Worm (Caenorhabditis elegans) whole organism, L3 larva: ENCODE results near the gene F40G9.12.

Experiments
- ZK546.5 ChIP-seq: sonication (generic microtip); optimal IDR thresholded peaks from 2 replicates; lab custom pipeline; 2017; ENCODE audit warnings: missing biosample characterization, missing genetic modification characterization
- aly-2 ChIP-seq: fragments of 150-350 bp; optimal IDR thresholded peaks from 2 replicates; lab custom pipeline; 2014; ENCODE audit warnings: missing biosample characterization, missing genetic modification characterization
- ama-1 ChIP-seq: fragments of 150-350 bp; optimal IDR thresholded peaks from 2 replicates; lab custom pipeline; 2018
- ceh-16 ChIP-seq: sonication (generic microtip); optimal IDR thresholded peaks from 2 replicates; lab custom pipeline; 2017; ENCODE audit warnings: missing biosample characterization, missing genetic modification characterization
- ceh-28 ChIP-seq: fragments of 150-350 bp; optimal IDR thresholded peaks from 2 replicates; lab custom pipeline; 2014; ENCODE audit warnings: missing biosample characterization, missing genetic modification reagents, missing genetic modification characterization
- ceh-82 ChIP-seq: fragments of 150-350 bp; optimal IDR thresholded peaks from 2 replicates; lab custom pipeline; 2014; ENCODE audit warnings: missing biosample characterization, missing genetic modification characterization
- ceh-9 ChIP-seq: sonication (generic microtip); optimal IDR thresholded peaks from 2 replicates; lab custom pipeline; 2018; ENCODE audit warnings: missing biosample characterization, missing genetic modification characterization
- daf-12 ChIP-seq: fragments of 150-350 bp; optimal IDR thresholded peaks from 2 replicates; lab custom pipeline; 2014; ENCODE audit warnings: missing biosample characterization, missing genetic modification reagents, missing genetic modification characterization
- egl-27 ChIP-seq: sonication (generic microtip); optimal IDR thresholded peaks from 4 replicates; lab custom pipeline; 2017; ENCODE audit warnings: missing biosample characterization, missing genetic modification reagents, missing genetic modification characterization
- egl-5 ChIP-seq: fragments of 150-350 bp; optimal IDR thresholded peaks from 2 replicates; lab custom pipeline; 2017; ENCODE audit warnings: missing biosample characterization, missing genetic modification reagents, missing genetic modification characterization, inconsistent platforms
- elt-1 ChIP-seq: fragments of 150-350 bp; optimal IDR thresholded peaks from 2 replicates; lab custom pipeline; 2014; ENCODE audit warnings: missing biosample characterization, missing genetic modification characterization
- elt-2 ChIP-seq: sonication (generic microtip); optimal IDR thresholded peaks from 2 replicates; lab custom pipeline; 2016; ENCODE audit warnings: missing genetic modification reagents, mild to moderate bottlenecking, missing genetic modification characterization, missing compliant biosample characterization
- elt-3 ChIP-seq, 3 experiments: fragments of 150-350 bp in 1 of 3; sonication (generic microtip) in 2 of 3; optimal IDR thresholded peaks; 2 replicates in 2 of 3; 4 replicates in 1 of 3; lab custom pipeline; 2014 to 2017; ENCODE audit warnings: missing biosample characterization in 3 of 3, missing genetic modification characterization in 3 of 3
- eor-1 ChIP-seq, 2 experiments: fragments of 150-350 bp; optimal IDR thresholded peaks; 2 replicates each; lab custom pipeline; 2014 to 2018; ENCODE audit warnings: missing biosample characterization in 2 of 2, missing genetic modification characterization in 2 of 2
- fkh-10 ChIP-seq: sonication (generic microtip); optimal IDR thresholded peaks from 2 replicates; lab custom pipeline; 2017; ENCODE audit warnings: missing biosample characterization, missing genetic modification reagents, missing genetic modification characterization
- fkh-2 ChIP-seq: fragments of 150-350 bp; optimal IDR thresholded peaks from 2 replicates; lab custom pipeline; 2014; ENCODE audit warnings: missing biosample characterization, missing genetic modification reagents, missing genetic modification characterization
- fos-1 ChIP-seq: fragments of 150-350 bp; optimal IDR thresholded peaks from 2 replicates; lab custom pipeline; 2014; ENCODE audit warnings: missing biosample characterization, missing genetic modification characterization
- jun-1 ChIP-seq: fragments of 150-350 bp; optimal IDR thresholded peaks from 2 replicates; lab custom pipeline; 2014; ENCODE audit warnings: missing biosample characterization, missing genetic modification reagents, missing genetic modification characterization
- lin-15B ChIP-seq: fragments of 150-350 bp; optimal IDR thresholded peaks from 2 replicates; lab custom pipeline; 2014; ENCODE audit warnings: missing biosample characterization, missing genetic modification characterization
- lin-39 ChIP-seq: fragments of 150-350 bp; optimal IDR thresholded peaks from 2 replicates; lab custom pipeline; 2018; ENCODE audit warnings: missing biosample characterization, missing genetic modification reagents, missing genetic modification characterization
- lsy-12 ChIP-seq: sonication (generic microtip); optimal IDR thresholded peaks from 2 replicates; lab custom pipeline; 2016; ENCODE audit warnings: mild to moderate bottlenecking, missing genetic modification characterization, missing compliant biosample characterization
- mml-1 ChIP-seq: fragments of 150-350 bp; sonication (generic microtip); optimal IDR thresholded peaks from 3 replicates; lab custom pipeline; 2014; ENCODE audit warnings: missing biosample characterization, missing genetic modification characterization
- nhr-11 ChIP-seq: fragments of 150-350 bp; optimal IDR thresholded peaks from 2 replicates; lab custom pipeline; 2014; ENCODE audit warnings: missing biosample characterization, missing genetic modification characterization
- nhr-12 ChIP-seq: fragments of 150-350 bp; optimal IDR thresholded peaks from 2 replicates; lab custom pipeline; 2014; ENCODE audit warnings: missing biosample characterization, missing genetic modification characterization
- nhr-25 ChIP-seq: sonication (generic microtip); optimal IDR thresholded peaks from 2 replicates; lab custom pipeline; 2017; ENCODE audit warnings: missing biosample characterization, missing genetic modification characterization
- nhr-28 ChIP-seq: fragments of 150-350 bp; optimal IDR thresholded peaks from 2 replicates; lab custom pipeline; 2014; ENCODE audit warnings: missing biosample characterization, missing genetic modification characterization
- nhr-67 ChIP-seq: fragments of 150-350 bp; optimal IDR thresholded peaks from 2 replicates; lab custom pipeline; 2014; ENCODE audit warnings: missing biosample characterization, missing genetic modification characterization
- nhr-76 ChIP-seq: fragments of 150-350 bp; sonication (generic microtip); optimal IDR thresholded peaks from 5 replicates; lab custom pipeline; 2014; ENCODE audit warnings: missing biosample characterization, missing genetic modification characterization
- nhr-77 ChIP-seq: fragments of 150-350 bp; optimal IDR thresholded peaks from 2 replicates; lab custom pipeline; 2014; ENCODE audit warnings: missing biosample characterization, missing genetic modification characterization
- pha-4 ChIP-seq: fragments of 150-350 bp; optimal IDR thresholded peaks from 2 replicates; lab custom pipeline; 2014; ENCODE audit warnings: missing biosample characterization, missing genetic modification reagents, missing genetic modification characterization
- pqm-1 ChIP-seq: fragments of 150-350 bp; optimal IDR thresholded peaks from 2 replicates; lab custom pipeline; 2017; ENCODE audit warnings: missing biosample characterization, missing genetic modification characterization, inconsistent platforms
- sea-2 ChIP-seq: fragments of 150-350 bp; sonication (generic microtip); optimal IDR thresholded peaks from 4 replicates; lab custom pipeline; 2014; ENCODE audit warnings: missing biosample characterization, missing genetic modification reagents, missing genetic modification characterization
- skn-1 ChIP-seq: fragments of 150-350 bp; optimal IDR thresholded peaks from 2 replicates; lab custom pipeline; 2014; ENCODE audit warnings: missing biosample characterization, missing genetic modification characterization
- snpc-4 ChIP-seq: fragments of 150-350 bp; optimal IDR thresholded peaks from 2 replicates; lab custom pipeline; 2014; ENCODE audit warnings: missing biosample characterization, missing genetic modification characterization
- tbx-2 ChIP-seq: sonication (generic microtip); optimal IDR thresholded peaks from 2 replicates; lab custom pipeline; 2016; ENCODE audit warnings: mild to moderate bottlenecking, missing genetic modification characterization, missing compliant biosample characterization
- unc-39 ChIP-seq: sonication (generic microtip); optimal IDR thresholded peaks from 4 replicates; lab custom pipeline; 2017; ENCODE audit warnings: missing biosample characterization, missing genetic modification characterization
- unc-62 ChIP-seq: fragments of 150-350 bp; sonication (generic microtip); optimal IDR thresholded peaks from 4 replicates; lab custom pipeline; 2014; ENCODE audit warnings: missing biosample characterization, missing genetic modification reagents, missing genetic modification characterization
- zag-1 ChIP-seq: fragments of 150-350 bp; optimal IDR thresholded peaks from 2 replicates; lab custom pipeline; 2014; ENCODE audit warnings: missing biosample characterization, missing genetic modification characterization
- ztf-4 ChIP-seq: fragments of 150-350 bp; optimal IDR thresholded peaks from 2 replicates; lab custom pipeline; 2014; ENCODE audit warnings: missing biosample characterization, missing genetic modification characterization

F40G9.12 gene

DNA sequence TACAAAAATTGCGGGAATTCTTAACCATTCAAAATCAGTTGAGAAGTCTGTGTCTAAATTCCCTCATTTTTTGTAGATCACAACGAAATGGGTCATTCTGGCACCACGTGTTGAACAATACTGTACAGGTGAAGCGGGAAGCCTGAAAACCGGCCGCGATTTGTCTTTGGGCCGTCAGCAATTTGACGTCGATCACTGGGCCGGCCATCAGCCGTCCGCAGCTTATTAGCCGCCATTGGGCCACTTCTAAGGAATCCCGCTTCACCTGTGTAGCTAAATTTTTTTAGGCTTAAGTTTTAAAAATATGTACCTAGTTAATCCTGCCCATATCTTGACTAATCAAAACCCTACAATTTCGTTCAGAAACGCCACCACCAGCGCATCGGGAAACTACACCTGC lies 12.0 kb upstream of the F40G9.12 start:
- TF ChIP-seq jun-1 (tag; lab: Kevin White, UChicago): no peak
- TF ChIP-seq tbx-2 (tag; lab: Kevin White, UChicago): no peak
- no peak for TF ChIP-seq ZK546.5
- no peak for TF ChIP-seq unc-39 (tag; lab: Kevin White, UChicago)
- TF ChIP-seq aly-2: no peak
- no peak for TF ChIP-seq elt-1
- no peak for TF ChIP-seq lin-15B
- no peak for TF ChIP-seq nhr-28 (tag; lab: Kevin White, UChicago)
- TF ChIP-seq ceh-82: no peak
- TF ChIP-seq ama-1 (lab: Kevin White, UChicago): no peak
- TF ChIP-seq fos-1 (tag; lab: Kevin White, UChicago): no peak
- no peak for TF ChIP-seq nhr-25
- no peak for TF ChIP-seq nhr-67 (tag; lab: Kevin White, UChicago)

DNA sequence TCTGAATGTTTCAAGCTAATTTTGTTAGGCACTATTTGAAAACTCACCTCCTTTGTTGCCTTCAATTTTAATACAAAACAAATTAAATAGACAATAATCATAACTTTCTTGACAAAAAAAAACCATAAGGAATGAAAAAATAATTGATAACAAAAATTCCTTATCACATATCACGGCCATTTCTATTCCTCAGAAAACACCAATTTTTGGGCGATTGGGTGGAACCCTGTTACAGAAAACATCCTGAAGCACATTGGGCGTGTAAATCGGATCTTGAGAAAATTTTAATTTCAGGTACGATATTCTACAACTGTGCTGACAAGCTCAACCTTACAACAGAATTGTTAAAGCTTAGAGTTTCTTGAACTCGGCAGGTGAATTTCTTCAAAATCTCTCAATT lies 6.9 kb upstream of the F40G9.12 start, which contains the start of gene F40G9.8:
F40G9.8 (minus strand) TSS at position 101 of the 400 bp plus-strand sequence.
- TF ChIP-seq fkh-10: no peak
- TF ChIP-seq elt-3 (tag; optimal IDR thresholded peaks at IDR 0.05; lab: Kevin White, UChicago): no peak
- TF ChIP-seq ceh-82: no peak
- TF ChIP-seq jun-1 (tag; lab: Kevin White, UChicago): no peak
- TF ChIP-seq eor-1 (tag; optimal IDR thresholded peaks at IDR 0.05; lab: Kevin White, UChicago): no peak
- no peak for TF ChIP-seq ceh-9 (tag; lab: Kevin White, UChicago)
- TF ChIP-seq ama-1 (lab: Kevin White, UChicago): no peak

DNA sequence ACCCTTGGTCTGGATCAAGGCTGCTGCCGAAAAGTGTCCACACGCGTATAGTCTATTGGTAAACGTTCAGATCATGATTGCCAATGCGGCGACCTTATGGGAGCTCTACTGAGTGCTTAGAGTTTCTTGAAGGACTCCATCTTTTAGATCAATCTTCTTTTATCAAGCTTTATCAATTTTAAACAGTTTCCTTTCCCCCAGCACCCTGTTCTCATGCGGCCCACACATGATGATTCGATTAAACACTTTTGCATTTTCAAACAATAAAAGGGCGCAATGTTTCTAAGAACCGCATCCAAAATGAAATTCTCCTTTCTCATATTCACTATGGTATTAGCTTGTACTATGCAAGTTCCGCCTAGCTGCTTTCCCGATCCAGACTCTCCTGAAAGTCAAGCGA lies 6.3 kb upstream of the F40G9.12 start, which contains the start of gene F40G9.7:
F40G9.7 (plus strand) TSS at position 301 of the 400 bp plus-strand sequence.
- TF ChIP-seq zag-1 (tag; lab: Kevin White, UChicago) (no peak), daf-12 (tag; lab: Kevin White, UChicago) (no peak), fkh-2 (no peak), ZK546.5 (no peak), egl-27 (no peak), nhr-11 (no peak), snpc-4 (tag; lab: Kevin White, UChicago) (no peak), egl-5 (tag; lab: Kevin White, UChicago) (no peak), nhr-67 (tag; lab: Kevin White, UChicago) (no peak), skn-1 (no peak), ceh-16 (tag; lab: Kevin White, UChicago) (no peak), aly-2 (no peak), lsy-12 (tag; lab: Kevin White, UChicago) (no peak), unc-39 (tag; lab: Kevin White, UChicago) (no peak)

DNA sequence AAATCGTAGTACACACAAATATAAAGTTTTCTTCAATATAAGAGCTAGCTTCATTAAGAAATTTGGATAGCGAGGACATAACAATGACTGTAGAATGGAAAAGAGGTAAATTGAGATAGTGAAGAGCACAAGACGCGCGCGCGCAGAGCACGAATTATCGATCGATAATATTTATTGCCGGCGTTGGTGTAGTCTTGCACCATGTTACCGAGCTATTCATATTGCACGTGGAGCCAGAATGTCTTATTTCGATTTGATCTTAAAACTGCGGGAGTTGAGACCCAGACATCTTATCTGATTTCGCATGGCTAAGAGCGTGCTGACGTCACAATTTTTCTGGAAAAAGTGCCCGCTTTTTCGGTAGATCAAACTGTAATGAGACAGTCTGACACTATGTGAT lies 2.2 kb upstream of the F40G9.12 start, which contains the start of gene F40G9.18:
F40G9.18 (minus strand) TSS at position 101 of the 400 bp plus-strand sequence.
- TF ChIP-seq jun-1 (tag; lab: Kevin White, UChicago) (no peak), unc-62 (GFP tag; lab: Kevin White, UChicago) (no peak), ceh-9 (tag; lab: Kevin White, UChicago) (no peak), nhr-76 (no peak), pqm-1 (tag; lab: Kevin White, UChicago) (no peak), ceh-28 (tag; lab: Kevin White, UChicago) (no peak), eor-1 (tag; optimal IDR thresholded peaks at IDR 0.05; lab: Kevin White, UChicago) (no peak), aly-2 (no peak), pha-4 (tag; lab: Kevin White, UChicago) (no peak), ceh-16 (tag; lab: Kevin White, UChicago) (no peak), daf-12 (tag; lab: Kevin White, UChicago) (no peak), nhr-67 (tag; lab: Kevin White, UChicago) (no peak), mml-1 (no peak), skn-1 (no peak), elt-2 (no peak), nhr-28 (tag; lab: Kevin White, UChicago) (no peak)
- TF ChIP-seq, all 47 proteins: peak for 0

DNA sequence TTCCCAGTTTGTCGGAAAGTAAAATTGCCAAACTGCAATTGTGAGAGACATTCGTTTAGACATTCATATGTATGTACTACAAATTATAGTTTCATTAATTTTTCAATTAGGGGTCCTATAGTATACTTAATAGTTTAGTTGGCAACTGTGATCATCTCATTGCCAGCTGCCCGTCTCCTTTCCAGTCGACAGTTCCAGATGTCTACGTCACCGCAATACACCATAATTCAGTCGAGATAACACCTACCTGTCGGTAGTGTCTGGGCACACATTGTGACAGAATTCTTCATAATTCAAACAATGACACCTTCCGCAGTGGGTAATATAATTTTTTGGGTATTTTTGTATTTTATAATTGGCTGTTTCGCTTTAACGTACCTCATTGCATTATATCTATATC lies 1.9 kb downstream of the F40G9.12 start, which contains the start of gene F40G9.19:
F40G9.19 (plus strand) TSS at position 301 of the 400 bp plus-strand sequence.
- no peak for TF ChIP-seq nhr-76
- TF ChIP-seq ceh-82: no peak
- TF ChIP-seq daf-12 (tag; lab: Kevin White, UChicago): no peak
- TF ChIP-seq nhr-67 (tag; lab: Kevin White, UChicago): no peak
- no peak for TF ChIP-seq sea-2 (GFP tag; lab: Kevin White, UChicago)
- TF ChIP-seq ztf-4 (tag; lab: Kevin White, UChicago): no peak
- no peak for TF ChIP-seq nhr-77
- no peak for TF ChIP-seq ama-1 (lab: Kevin White, UChicago)
- no peak for TF ChIP-seq nhr-28 (tag; lab: Kevin White, UChicago)
- no peak for TF ChIP-seq zag-1 (tag; lab: Kevin White, UChicago)
- TF ChIP-seq lin-39 (tag; lab: Kevin White, UChicago): no peak
- TF ChIP-seq nhr-12 (tag; lab: Kevin White, UChicago): no peak
- no peak for TF ChIP-seq lin-15B
- no peak for TF ChIP-seq fkh-10
- TF ChIP-seq egl-27: no peak
